Worm (Caenorhabditis elegans) whole organism, L1 larva: Measurements from ENCODE around the gene Y54G2A.16.
A peak's percentile ranks its signal among the peaks of the same experiment; 100 is the strongest.

Experiments
- C04F5.9 ChIP-seq: sonication (generic microtip); optimal IDR thresholded peaks from 2 replicates; lab custom pipeline; 2016; ENCODE audit warnings: missing genetic modification characterization, missing compliant biosample characterization
- C16A3.4 ChIP-seq: fragments of 150-350 bp; optimal IDR thresholded peaks from 2 replicates; lab custom pipeline; 2014; ENCODE audit warnings: missing biosample characterization, missing genetic modification characterization
- Y116A8C.19 ChIP-seq: sonication (generic microtip); optimal IDR thresholded peaks from 2 replicates; lab custom pipeline; 2016; ENCODE audit warnings: missing compliant biosample characterization, missing genetic modification characterization, borderline replicate concordance
- aha-1 ChIP-seq: fragments of 150-350 bp; optimal IDR thresholded peaks from 2 replicates; lab custom pipeline; 2014; ENCODE audit warnings: missing biosample characterization, missing genetic modification characterization
- alr-1 ChIP-seq: fragments of 200-800 bp; sonication (Bioruptor generic); optimal IDR thresholded peaks from 2 replicates; lab custom pipeline; 2018; ENCODE audit warnings: borderline replicate concordance, mild to moderate bottlenecking, missing genetic modification characterization, missing compliant biosample characterization
- ceh-8 ChIP-seq: fragments of 200-800 bp; sonication (Bioruptor generic); optimal IDR thresholded peaks from 2 replicates; lab custom pipeline; 2018; ENCODE audit warnings: mild to moderate bottlenecking, missing genetic modification characterization, moderate library complexity, missing compliant biosample characterization
- ceh-88 ChIP-seq: fragments of 200-800 bp; sonication (Bioruptor generic); IDR thresholded peaks from 2 replicates; pipeline ENCODE4 v1.3.6; 2022; ENCODE audit warnings: missing genetic modification characterization, missing compliant biosample characterization
- ceh-90 ChIP-seq: sonication (generic microtip); optimal IDR thresholded peaks from 2 replicates; lab custom pipeline; 2016; ENCODE audit warnings: missing genetic modification characterization, missing compliant biosample characterization
- dsc-1 ChIP-seq: sonication (generic microtip); optimal IDR thresholded peaks from 2 replicates; lab custom pipeline; 2016; ENCODE audit warnings: mild to moderate bottlenecking, missing genetic modification characterization, missing compliant biosample characterization
- efl-1 ChIP-seq, 4 experiments: fragments of 150-350 bp; optimal IDR thresholded peaks in 3 of 4; peaks in 1 of 4; 1 replicate in 1 of 4; 2 replicates in 3 of 4; lab custom pipeline; 2014; ENCODE audit warnings: missing biosample characterization in 2 of 4, missing genetic modification characterization in 2 of 4, missing genetic modification reagents in 2 of 4
- efl-3 ChIP-seq: fragments of 200-800 bp; sonication (Bioruptor generic); optimal IDR thresholded peaks from 2 replicates; lab custom pipeline; 2018; ENCODE audit warnings: mild to moderate bottlenecking, missing genetic modification characterization, missing compliant biosample characterization
- egl-27 ChIP-seq, 2 experiments: fragments of 150-350 bp in 1 of 2; sonication (generic microtip); optimal IDR thresholded peaks; 3 replicates each; lab custom pipeline; 2017 to 2018; ENCODE audit warnings: missing biosample characterization in 2 of 2, missing genetic modification characterization in 2 of 2, missing genetic modification reagents in 2 of 2
- ets-5 ChIP-seq: fragments of 200-800 bp; sonication (Bioruptor generic); IDR thresholded peaks from 2 replicates; pipeline ENCODE4 v1.3.6; 2022; ENCODE audit warnings: missing genetic modification characterization, missing compliant biosample characterization
- fkh-8 ChIP-seq: sonication (generic microtip); optimal IDR thresholded peaks from 2 replicates; lab custom pipeline; 2016; ENCODE audit warnings: mild to moderate bottlenecking, missing genetic modification characterization, missing compliant biosample characterization
- fos-1 ChIP-seq: fragments of 150-350 bp; optimal IDR thresholded peaks from 2 replicates; lab custom pipeline; 2014; ENCODE audit warnings: missing biosample characterization, missing genetic modification characterization
- hlh-17 ChIP-seq: fragments of 200-800 bp; sonication (Bioruptor generic); optimal IDR thresholded peaks from 2 replicates; lab custom pipeline; 2018; ENCODE audit warnings: missing genetic modification characterization, mild to moderate bottlenecking, missing compliant biosample characterization, moderate library complexity, borderline replicate concordance
- hlh-4 ChIP-seq: sonication (generic microtip); optimal IDR thresholded peaks from 2 replicates; lab custom pipeline; 2016; ENCODE audit warnings: mild to moderate bottlenecking, missing genetic modification characterization, missing compliant biosample characterization
- jun-1 ChIP-seq: fragments of 150-350 bp; optimal IDR thresholded peaks from 2 replicates; lab custom pipeline; 2014; ENCODE audit warnings: missing biosample characterization, missing genetic modification reagents, missing genetic modification characterization
- lin-35 ChIP-seq, 2 experiments: fragments of 150-350 bp; optimal IDR thresholded peaks; 2 replicates each; lab custom pipeline; 2014; ENCODE audit warnings: missing biosample characterization in 2 of 2, missing genetic modification characterization in 2 of 2, missing genetic modification reagents in 2 of 2
- lir-3 ChIP-seq: sonication (generic microtip); optimal IDR thresholded peaks from 2 replicates; lab custom pipeline; 2016; ENCODE audit warnings: mild to moderate bottlenecking, missing genetic modification characterization, moderate library complexity, missing compliant biosample characterization; ENCODE audit not compliant: poor library complexity
- lsy-2 ChIP-seq, 2 experiments: fragments of 150-350 bp; optimal IDR thresholded peaks; 2 replicates each; lab custom pipeline; 2014; ENCODE audit warnings: missing biosample characterization in 2 of 2, missing genetic modification characterization in 2 of 2
- mep-1 ChIP-seq: fragments of 150-350 bp; optimal IDR thresholded peaks from 2 replicates; lab custom pipeline; 2014; ENCODE audit warnings: missing biosample characterization, missing genetic modification characterization
- nhr-19 ChIP-seq: fragments of 200-800 bp; sonication (Bioruptor generic); conservative IDR thresholded peaks from 2 replicates; pipeline ENCODE4 v1.3.6; 2022; ENCODE audit warnings: missing genetic modification characterization, missing compliant biosample characterization
- nhr-20 ChIP-seq: sonication (generic microtip); optimal IDR thresholded peaks from 2 replicates; lab custom pipeline; 2016; ENCODE audit warnings: mild to moderate bottlenecking, missing genetic modification characterization, missing compliant biosample characterization
- nhr-71 ChIP-seq: sonication (generic microtip); optimal IDR thresholded peaks from 2 replicates; lab custom pipeline; 2016; ENCODE audit warnings: mild to moderate bottlenecking, missing genetic modification characterization, moderate library complexity, missing compliant biosample characterization
- nhr-76 ChIP-seq: sonication (generic microtip); optimal IDR thresholded peaks from 2 replicates; lab custom pipeline; 2017; ENCODE audit warnings: missing biosample characterization, missing genetic modification characterization
- nhr-77 ChIP-seq: fragments of 150-350 bp; optimal IDR thresholded peaks from 2 replicates; lab custom pipeline; 2014; ENCODE audit warnings: missing biosample characterization, missing genetic modification characterization
- nhr-84 ChIP-seq: sonication (generic microtip); optimal IDR thresholded peaks from 2 replicates; lab custom pipeline; 2017; ENCODE audit warnings: missing biosample characterization, missing genetic modification characterization
- pag-3 ChIP-seq: sonication (generic microtip); optimal IDR thresholded peaks from 2 replicates; lab custom pipeline; 2017; ENCODE audit warnings: missing genetic modification characterization, mild to moderate bottlenecking, missing compliant biosample characterization, antibody characterized with exemption, borderline replicate concordance; ENCODE audit not compliant: insufficient read depth
- pax-3 ChIP-seq: fragments of 200-800 bp; sonication (Bioruptor generic); optimal IDR thresholded peaks from 2 replicates; lab custom pipeline; 2018; ENCODE audit warnings: mild to moderate bottlenecking, missing genetic modification characterization, moderate library complexity, missing compliant biosample characterization
- skn-1 ChIP-seq: fragments of 150-350 bp; optimal IDR thresholded peaks from 2 replicates; lab custom pipeline; 2014; ENCODE audit warnings: missing biosample characterization, missing genetic modification characterization
- snpc-4 ChIP-seq: fragments of 150-350 bp; optimal IDR thresholded peaks from 2 replicates; lab custom pipeline; 2014; ENCODE audit warnings: missing biosample characterization, missing genetic modification characterization
- unc-30 ChIP-seq: sonication (generic microtip); optimal IDR thresholded peaks from 2 replicates; lab custom pipeline; 2017; ENCODE audit warnings: missing biosample characterization, missing genetic modification characterization
- unc-86 ChIP-seq: sonication (generic microtip); optimal IDR thresholded peaks from 2 replicates; lab custom pipeline; 2016; ENCODE audit warnings: missing genetic modification characterization, missing compliant biosample characterization
- unc-98 ChIP-seq: fragments of 200-800 bp; sonication (Bioruptor generic); IDR thresholded peaks from 2 replicates; pipeline ENCODE4 v1.3.6; 2022; ENCODE audit warnings: missing genetic modification characterization, missing compliant biosample characterization
- vab-15 ChIP-seq: sonication (generic microtip); optimal IDR thresholded peaks from 2 replicates; lab custom pipeline; 2017; ENCODE audit warnings: missing genotype, mild to moderate bottlenecking, missing genetic modification characterization, missing compliant biosample characterization
- xbp-1 ChIP-seq: sonication (generic microtip); optimal IDR thresholded peaks from 2 replicates; lab custom pipeline; 2016; ENCODE audit warnings: missing genetic modification characterization, missing compliant biosample characterization
- zag-1 ChIP-seq: fragments of 150-350 bp; optimal IDR thresholded peaks from 2 replicates; lab custom pipeline; 2014; ENCODE audit warnings: missing biosample characterization, missing genetic modification characterization

Y54G2A.16 gene

ce11 chrIV:2890401-2890952 is 25.8 kb upstream of the Y54G2A.16 start, which contains the start of the genes nprt-1 and dib-1 (continued):
- TF ChIP-seq lin-35 (GFP tag; optimal IDR thresholded peaks at IDR 0.05; lab: Kevin White, UChicago) (peak; percentile 93 to 96), nhr-20 (tag; lab: Kevin White, UChicago) (peak; percentile 45), lir-3 (tag; lab: Kevin White, UChicago) (no peak), C16A3.4 (peak; percentile 4), ets-5 (GFP tag; lab: Robert Waterston, UW) (no peak), ceh-8 (GFP tag; lab: Kevin White, UChicago) (no peak), nhr-76 (tag; lab: Kevin White, UChicago) (no peak), unc-86 (tag; lab: Kevin White, UChicago) (no peak), ceh-88 (GFP tag; lab: Robert Waterston, UW) (no peak), aha-1 (no peak), alr-1 (tag; lab: Kevin White, UChicago) (no peak), C04F5.9 (tag; lab: Kevin White, UChicago) (no peak), hlh-17 (GFP tag; lab: Kevin White, UChicago) (no peak), unc-98 (no peak), pax-3 (tag; lab: Kevin White, UChicago) (no peak), xbp-1 (tag; lab: Kevin White, UChicago) (peak; percentile 71), ceh-90 (peak; percentile 8), fkh-8 (peak; percentile 6), nhr-19 (peak; percentile 54), nhr-71 (peak; percentile 76), fos-1 (tag; lab: Kevin White, UChicago) (peak; percentile 20), efl-1 (optimal IDR thresholded peaks at IDR 0.05; lab: Kevin White, UChicago) (peak; percentile 65 to 94), efl-1 (GFP tag; optimal IDR thresholded peaks at IDR 0.05 in 1 of 2; lab: Kevin White, UChicago) (peak; percentile 92 to 99), mep-1 (peak; percentile 60), dsc-1 (tag; lab: Kevin White, UChicago) (peak; percentile 44), hlh-4 (no peak), skn-1 (tag; lab: Kevin White, UChicago) (peak; percentile 71), efl-3 (GFP tag; lab: Kevin White, UChicago) (no peak), nhr-77 (tag; lab: Kevin White, UChicago) (no peak), zag-1 (no peak), egl-27 (tag; optimal IDR thresholded peaks at IDR 0.05; lab: Kevin White, UChicago) (no peak), unc-30 (no peak), Y116A8C.19 (no peak), snpc-4 (tag; lab: Kevin White, UChicago) (peak; percentile 25), lsy-2 (tag; optimal IDR thresholded peaks at IDR 0.05; lab: Kevin White, UChicago) (peak; percentile 70 to 89), nhr-84 (tag; lab: Kevin White, UChicago) (no peak), jun-1 (no peak)
- TF ChIP-seq, all 84 proteins: peak for 31

- TF ChIP-seq nhr-20 (tag; lab: Kevin White, UChicago) (no peak), pag-3 (tag; lab: Kevin White, UChicago) (no peak), efl-1 (optimal IDR thresholded peaks at IDR 0.05; lab: Kevin White, UChicago) (no peak), efl-1 (GFP tag; optimal IDR thresholded peaks at IDR 0.05 in 1 of 2; lab: Kevin White, UChicago) (peak in 1 of 2 experiments; percentile 43)
- TF ChIP-seq, all 84 proteins: peak for 1
Measured at ce11 chrIV:2888496-2889101, 24.0 kb upstream of the Y54G2A.16 start.

DNA sequence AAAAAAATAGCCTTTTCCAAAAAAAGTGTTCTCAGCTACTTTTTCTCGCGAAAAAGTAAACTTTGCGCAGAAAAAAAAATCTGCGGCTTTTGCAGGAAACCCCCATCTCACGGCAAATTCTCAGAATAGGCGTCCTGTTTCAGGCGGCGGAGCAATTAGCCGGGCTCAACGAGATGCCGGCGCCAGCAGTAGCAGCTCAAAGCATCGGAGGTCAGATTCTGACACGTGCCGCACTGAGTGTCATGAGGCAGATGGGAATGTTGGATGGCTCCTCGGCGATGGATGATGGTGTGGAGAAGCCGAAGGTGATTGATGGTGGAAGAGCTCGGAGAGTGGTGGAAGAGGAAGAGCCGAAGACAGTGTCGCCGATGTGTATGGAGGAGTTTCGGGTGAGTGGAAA is 22.6 kb upstream of the Y54G2A.16 start:
- TF ChIP-seq vab-15 (tag; lab: Kevin White, UChicago), result no peak
- peak; percentile 10 for TF ChIP-seq unc-86 (tag; lab: Kevin White, UChicago)
